Worm (Caenorhabditis elegans) whole organism, late embryonic: ENCODE results near the gene C15H9.4.

Experiments
- fax-1 ChIP-seq: sonication (generic microtip); optimal IDR thresholded peaks from 2 replicates; lab custom pipeline; 2016; ENCODE audit warnings: missing genotype, missing genetic modification characterization, missing compliant biosample characterization
- fkh-6 ChIP-seq: sonication (generic microtip); optimal IDR thresholded peaks from 2 replicates; lab custom pipeline; 2016; ENCODE audit warnings: missing genetic modification characterization, missing compliant biosample characterization

DNA sequence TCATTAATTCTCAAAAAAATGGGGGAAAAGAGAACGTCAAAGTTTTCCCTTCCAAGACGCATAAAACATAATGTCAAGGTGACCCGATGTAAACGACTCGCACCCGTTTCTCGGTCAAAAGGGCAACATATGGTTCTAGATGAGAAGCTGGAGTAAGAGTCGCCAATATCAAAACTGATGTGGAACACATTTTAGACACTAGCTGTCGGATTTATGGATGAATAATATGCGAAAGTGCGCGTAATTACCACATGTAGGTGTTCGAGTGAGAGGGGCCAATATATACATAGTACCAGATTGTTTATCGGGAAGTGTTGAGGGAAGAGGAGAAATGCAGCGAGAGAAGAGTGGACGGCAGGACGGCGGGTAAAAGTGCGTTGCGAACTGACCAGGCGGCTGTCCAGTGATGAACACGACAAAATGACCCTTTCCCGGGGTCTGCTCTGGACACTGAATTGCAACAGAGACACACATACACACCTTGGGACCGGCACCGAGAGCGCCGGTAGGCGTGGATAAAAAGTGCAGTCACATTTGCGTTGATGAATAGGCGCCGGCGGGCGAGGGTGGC lies 53.6 kb downstream of the C15H9.4 start:
- no peak for TF ChIP-seq fax-1 (tag; lab: Kevin White, UChicago)
- no peak for TF ChIP-seq fkh-6 (tag; lab: Kevin White, UChicago)
